Fruit fly (Drosophila melanogaster): ENCODE results near the gene ftz-f1.

Gene ftz-f1

dm6 chr3L:18768788-18769707, 32.1 kb downstream of the ftz-f1 start (continued):
- TF ChIP-seq lz (GFP tag; optimal IDR thresholded peaks at IDR 0.05) (peak; percentile 40), CG11902 (GFP tag; optimal IDR thresholded peaks at IDR 0.05) (peak; percentile 5), ss (GFP tag; optimal IDR thresholded peaks at IDR 0.05) (no peak), Sox15 (GFP tag; optimal IDR thresholded peaks at IDR 0.05) (peak; percentile 34), Lpt (GFP tag; optimal IDR thresholded peaks at IDR 0.05) (no peak), pdm3 (GFP tag; optimal IDR thresholded peaks at IDR 0.05) (peak; percentile 63), CG11762 (GFP tag; optimal IDR thresholded peaks at IDR 0.05; ENCODE audit: insufficient read depth) (peak; percentile 17), fd85E (GFP tag; optimal IDR thresholded peaks at IDR 0.05) (no peak), CG10669 (GFP tag; optimal IDR thresholded peaks at IDR 0.05) (no peak), cyc (GFP tag; optimal IDR thresholded peaks at IDR 0.05) (peak; percentile 18), Sox102F (GFP tag; optimal IDR thresholded peaks at IDR 0.05) (peak; percentile 36), CG34406 (GFP tag; optimal IDR thresholded peaks at IDR 0.05) (no peak), topi (GFP tag; optimal IDR thresholded peaks at IDR 0.05) (peak; percentile 8), eg (GFP tag; IDR thresholded peaks at IDR 0.05) (peak; percentile 65), CG8632 (GFP tag; optimal IDR thresholded peaks at IDR 0.05) (peak; percentile 10), fd59A (GFP tag; optimal IDR thresholded peaks at IDR 0.05) (no peak), CG9139 (GFP tag; optimal IDR thresholded peaks at IDR 0.05) (no peak), salr (GFP tag; optimal IDR thresholded peaks at IDR 0.05) (no peak), CG1621 (tag; optimal IDR thresholded peaks at IDR 0.05) (no peak), Eip75B (GFP tag; optimal IDR thresholded peaks at IDR 0.05) (peak; percentile 10), CG15336 (GFP tag; IDR thresholded peaks at IDR 0.05) (peak; percentile 63), CG8119 (GFP tag; IDR thresholded peaks at IDR 0.05) (peak; percentile 46; the same call in 1 of the 3 replicates), Sox14 (GFP tag; optimal IDR thresholded peaks at IDR 0.05) (peak; percentile 2), Ets96B (tag; optimal IDR thresholded peaks at IDR 0.05) (no peak), Ets21C (GFP tag; optimal IDR thresholded peaks at IDR 0.05) (peak; percentile 10), fkh (GFP tag; optimal IDR thresholded peaks at IDR 0.05) (no peak), CG3919 (GFP tag; optimal IDR thresholded peaks at IDR 0.05) (peak; percentile 25), Hr39 (GFP tag; optimal IDR thresholded peaks at IDR 0.05) (peak; percentile 48), CG11294 (GFP tag; IDR thresholded peaks at IDR 0.05) (0 out of 2 replicates have a peak, but pooled peaks have one; percentile 31), Hr4 (GFP tag; optimal IDR thresholded peaks at IDR 0.05) (peak; percentile 39), Smox (GFP tag; optimal IDR thresholded peaks at IDR 0.05) (peak; percentile 53), Hr38 (GFP tag; optimal IDR thresholded peaks at IDR 0.05) (no peak), CG6163 (GFP tag; IDR thresholded peaks at IDR 0.05) (peak; percentile 41; the same call in 2 of the 3 replicates), net (GFP tag; optimal IDR thresholded peaks at IDR 0.05) (peak; percentile 53), CG6792 (GFP tag; optimal IDR thresholded peaks at IDR 0.05) (peak; percentile 25), acj6 (GFP tag; optimal IDR thresholded peaks at IDR 0.05) (peak; percentile 50), Gug (GFP tag; IDR thresholded peaks at IDR 0.05) (no peak)

dm6 chr3L:18767950-18768781, 32.9 kb downstream of the ftz-f1 start:
- no peak for TF ChIP-seq CG6163 (GFP tag; IDR thresholded peaks at IDR 0.05)
- TF ChIP-seq CG32006 (GFP tag; optimal IDR thresholded peaks at IDR 0.05): peak; percentile 69
- TF ChIP-seq topi (GFP tag; optimal IDR thresholded peaks at IDR 0.05): no peak
- peak; percentile 21 for TF ChIP-seq pdm3 (GFP tag; optimal IDR thresholded peaks at IDR 0.05)
- peak; percentile 24 for TF ChIP-seq Smox (GFP tag; optimal IDR thresholded peaks at IDR 0.05)
- peak; percentile 39 for TF ChIP-seq CG34406 (GFP tag; optimal IDR thresholded peaks at IDR 0.05)
- TF ChIP-seq OdsH (GFP tag; optimal IDR thresholded peaks at IDR 0.05): peak; percentile 5
- TF ChIP-seq CG6276 (GFP tag; optimal IDR thresholded peaks at IDR 0.05): no peak
- peak; percentile 14 for TF ChIP-seq CG10631 (GFP tag; optimal IDR thresholded peaks at IDR 0.05)
- peak in 1 of 2 experiments; percentile 38 for TF ChIP-seq ss (GFP tag; optimal IDR thresholded peaks at IDR 0.05)
- TF ChIP-seq CG15336 (GFP tag; IDR thresholded peaks at IDR 0.05): 0 out of 2 replicates have a peak, but pooled peaks have one; percentile 8
- peak; percentile 34 for TF ChIP-seq esn (GFP tag; optimal IDR thresholded peaks at IDR 0.05)
- peak; percentile 23 for TF ChIP-seq vri (GFP tag; optimal IDR thresholded peaks at IDR 0.05)
- TF ChIP-seq net (GFP tag; optimal IDR thresholded peaks at IDR 0.05): no peak
- TF ChIP-seq CG8632 (GFP tag; optimal IDR thresholded peaks at IDR 0.05): peak; percentile 32
- TF ChIP-seq Eip78C (GFP tag): peak; percentile 29
- TF ChIP-seq svp (GFP tag): peak; percentile 55
- TF ChIP-seq salr (GFP tag; optimal IDR thresholded peaks at IDR 0.05): peak in 1 of 2 experiments; percentile 17
- peak; percentile 2 for TF ChIP-seq spab (GFP tag; optimal IDR thresholded peaks at IDR 0.05)
- TF ChIP-seq Hr4 (GFP tag; optimal IDR thresholded peaks at IDR 0.05): peak; percentile 26
- no peak for TF ChIP-seq Eip93F (GFP tag; optimal IDR thresholded peaks at IDR 0.05)
- peak; percentile 8 for TF ChIP-seq CG11902 (GFP tag; optimal IDR thresholded peaks at IDR 0.05)

All from whole organism, prepupa.